Fruit fly (Drosophila melanogaster) whole organism, prepupa: Measurements from ENCODE around the gene CG14356.
A peak's percentile ranks its signal among the peaks of the same experiment; 100 is the strongest.

Experiments used
- CG10631 ChIP-seq: fragments of 200-800 bp; sonication (Bioruptor generic); optimal IDR thresholded peaks from 2 replicates; lab custom pipeline; 2016; ENCODE audit warnings: missing biosample characterization, missing genetic modification characterization
- CG10669 ChIP-seq: fragments of 200-800 bp; sonication (Bioruptor generic); optimal IDR thresholded peaks from 3 replicates; lab custom pipeline; 2018; ENCODE audit warnings: missing biosample characterization, mild to moderate bottlenecking, missing genetic modification characterization, moderate library complexity
- CG11762 ChIP-seq: fragments of 200-800 bp; sonication (Bioruptor generic); optimal IDR thresholded peaks from 3 replicates; lab custom pipeline; 2016; ENCODE audit warnings: missing biosample characterization, missing genetic modification characterization; ENCODE audit not compliant: insufficient read depth
- CG11902 ChIP-seq: fragments of 200-800 bp; sonication (Bioruptor generic); optimal IDR thresholded peaks from 3 replicates; lab custom pipeline; 2016; ENCODE audit warnings: missing biosample characterization, missing genetic modification characterization
- CG15336 ChIP-seq: fragments of 200-800 bp; sonication (Bioruptor generic); IDR thresholded peaks from 2 replicates; pipeline ENCODE4 v1.3.6; 2022; ENCODE audit warnings: missing biosample characterization, missing genetic modification characterization
- CG1621 ChIP-seq: fragments of 200-800 bp; sonication (Bioruptor generic); optimal IDR thresholded peaks from 3 replicates; lab custom pipeline; 2018; ENCODE audit warnings: missing biosample characterization, mild to moderate bottlenecking, missing genetic modification characterization
- CG16779 ChIP-seq: fragments of 200-800 bp; sonication (Bioruptor generic); optimal IDR thresholded peaks from 3 replicates; lab custom pipeline; 2017; ENCODE audit warnings: missing biosample characterization, mild to moderate bottlenecking, missing genetic modification characterization
- CG3032 ChIP-seq: fragments of 200-800 bp; optimal IDR thresholded peaks from 2 replicates; lab custom pipeline; 2019; ENCODE audit warnings: missing biosample characterization, mild to moderate bottlenecking, missing genetic modification characterization, moderate library complexity
- CG31627 ChIP-seq: fragments of 200-800 bp; sonication (Bioruptor generic); optimal IDR thresholded peaks from 3 replicates; lab custom pipeline; 2016; ENCODE audit warnings: missing biosample characterization, missing genetic modification characterization
- CG32006 ChIP-seq: fragments of 200-800 bp; sonication (Bioruptor generic); optimal IDR thresholded peaks from 3 replicates; lab custom pipeline; 2017; ENCODE audit warnings: missing biosample characterization, mild to moderate bottlenecking, missing genetic modification characterization
- CG34406 ChIP-seq: fragments of 200-800 bp; sonication (Bioruptor generic); optimal IDR thresholded peaks from 3 replicates; lab custom pipeline; 2016; ENCODE audit warnings: missing biosample characterization, missing genetic modification characterization
- CG3919 ChIP-seq: fragments of 200-800 bp; sonication (Bioruptor generic); optimal IDR thresholded peaks from 3 replicates; lab custom pipeline; 2016; ENCODE audit warnings: missing biosample characterization, missing genetic modification characterization
- CG4318 ChIP-seq: fragments of 200-800 bp; sonication (Bioruptor generic); optimal IDR thresholded peaks from 3 replicates; lab custom pipeline; 2017; ENCODE audit warnings: missing biosample characterization, mild to moderate bottlenecking, missing genetic modification characterization
- CG6163 ChIP-seq: fragments of 200-800 bp; sonication (Bioruptor generic); IDR thresholded peaks from 3 replicates; pipeline ENCODE4 v1.3.6; 2022; ENCODE audit warnings: missing biosample characterization, missing genetic modification characterization
- CG6276 ChIP-seq: fragments of 200-800 bp; sonication (Bioruptor generic); optimal IDR thresholded peaks from 2 replicates; lab custom pipeline; 2017; ENCODE audit warnings: missing biosample characterization, mild to moderate bottlenecking, missing genetic modification characterization
- CG6808 ChIP-seq: fragments of 200-800 bp; sonication (Bioruptor generic); optimal IDR thresholded peaks from 3 replicates; lab custom pipeline; 2017; ENCODE audit warnings: missing biosample characterization, missing genetic modification characterization, mild to moderate bottlenecking, moderate library complexity, missing genetic modification reagents
- CG6854 ChIP-seq: fragments of 200-800 bp; sonication (Bioruptor generic); optimal IDR thresholded peaks from 2 replicates; lab custom pipeline; 2017; ENCODE audit warnings: missing biosample characterization, mild to moderate bottlenecking, missing genetic modification characterization
- CG7368 ChIP-seq: fragments of 200-800 bp; sonication (Bioruptor generic); optimal IDR thresholded peaks from 3 replicates; lab custom pipeline; 2016; ENCODE audit warnings: missing biosample characterization, missing genetic modification characterization
- CG8319 ChIP-seq: fragments of 200-800 bp; sonication (Bioruptor generic); optimal IDR thresholded peaks from 3 replicates; lab custom pipeline; 2016; ENCODE audit warnings: missing biosample characterization, missing genetic modification characterization
- CG8632 ChIP-seq: fragments of 200-800 bp; sonication (Bioruptor generic); optimal IDR thresholded peaks from 3 replicates; lab custom pipeline; 2016; ENCODE audit warnings: missing biosample characterization, missing genetic modification characterization
- CG9139 ChIP-seq: fragments of 200-800 bp; sonication (Bioruptor generic); optimal IDR thresholded peaks from 3 replicates; lab custom pipeline; 2017; ENCODE audit warnings: missing biosample characterization, mild to moderate bottlenecking, missing genetic modification characterization
- Eip75B ChIP-seq: fragments of 200-800 bp; sonication (Bioruptor generic); optimal IDR thresholded peaks from 3 replicates; lab custom pipeline; 2016; ENCODE audit warnings: missing biosample characterization, missing genetic modification characterization
- Eip78C ChIP-seq: fragments of 200-800 bp; sonication (Bioruptor generic); peaks from one replicate; lab custom pipeline; 2016; ENCODE audit warnings: missing biosample characterization, missing genetic modification characterization
- Eip93F ChIP-seq: fragments of 200-800 bp; sonication (Bioruptor generic); optimal IDR thresholded peaks from 2 replicates; lab custom pipeline; 2016; ENCODE audit warnings: missing biosample characterization, mild to moderate bottlenecking, missing genetic modification characterization
- Ets96B ChIP-seq: fragments of 200-800 bp; optimal IDR thresholded peaks from 2 replicates; lab custom pipeline; 2019; ENCODE audit warnings: missing biosample characterization, mild to moderate bottlenecking, missing genetic modification characterization, moderate library complexity
- Gug ChIP-seq: fragments of 200-800 bp; sonication (Bioruptor generic); IDR thresholded peaks from 2 replicates; pipeline ENCODE4 v1.3.6; 2022; ENCODE audit warnings: missing biosample characterization, missing genetic modification characterization
- Hr4 ChIP-seq: fragments of 200-800 bp; sonication (Bioruptor generic); optimal IDR thresholded peaks from 3 replicates; lab custom pipeline; 2016; ENCODE audit warnings: missing biosample characterization, missing genetic modification characterization
- Lpt ChIP-seq: fragments of 200-800 bp; sonication (Bioruptor generic); optimal IDR thresholded peaks from 3 replicates; lab custom pipeline; 2016; ENCODE audit warnings: missing biosample characterization, missing genetic modification characterization
- OdsH ChIP-seq: fragments of 200-800 bp; sonication (Bioruptor generic); optimal IDR thresholded peaks from 3 replicates; lab custom pipeline; 2016; ENCODE audit warnings: missing biosample characterization, missing genetic modification characterization
- Sox102F ChIP-seq: fragments of 200-800 bp; sonication (Bioruptor generic); optimal IDR thresholded peaks from 2 replicates; lab custom pipeline; 2016; ENCODE audit warnings: missing biosample characterization, mild to moderate bottlenecking, missing genetic modification characterization
- achi ChIP-seq: fragments of 200-800 bp; sonication (Bioruptor generic); optimal IDR thresholded peaks from 3 replicates; lab custom pipeline; 2016; ENCODE audit warnings: missing biosample characterization, missing genetic modification characterization
- acj6 ChIP-seq: fragments of 200-800 bp; sonication (Bioruptor generic); optimal IDR thresholded peaks from 3 replicates; lab custom pipeline; 2016; ENCODE audit warnings: missing biosample characterization, missing genetic modification characterization
- cyc ChIP-seq: fragments of 200-800 bp; sonication (Bioruptor generic); optimal IDR thresholded peaks from 3 replicates; lab custom pipeline; 2016; ENCODE audit warnings: missing biosample characterization, missing genetic modification characterization
- dac ChIP-seq: fragments of 200-800 bp; sonication (Bioruptor generic); optimal IDR thresholded peaks from 2 replicates; lab custom pipeline; 2017; ENCODE audit warnings: missing biosample characterization, mild to moderate bottlenecking, missing genetic modification characterization
- dsx ChIP-seq: fragments of 200-800 bp; optimal IDR thresholded peaks from 3 replicates; lab custom pipeline; 2019; ENCODE audit warnings: missing biosample characterization, mild to moderate bottlenecking, missing genetic modification characterization, moderate library complexity; ENCODE audit not compliant: poor library complexity, severe bottlenecking
- esn ChIP-seq: fragments of 200-800 bp; sonication (Bioruptor generic); optimal IDR thresholded peaks from 2 replicates; lab custom pipeline; 2016; ENCODE audit warnings: missing biosample characterization, mild to moderate bottlenecking, missing genetic modification characterization, moderate library complexity
- lz ChIP-seq: fragments of 200-800 bp; sonication (Bioruptor generic); optimal IDR thresholded peaks from 3 replicates; lab custom pipeline; 2016; ENCODE audit warnings: missing biosample characterization, missing genetic modification characterization
- net ChIP-seq: fragments of 200-800 bp; sonication (Bioruptor generic); optimal IDR thresholded peaks from 3 replicates; lab custom pipeline; 2016; ENCODE audit warnings: missing biosample characterization, missing genetic modification characterization
- pdm3 ChIP-seq: fragments of 200-800 bp; sonication (Bioruptor generic); optimal IDR thresholded peaks from 3 replicates; lab custom pipeline; 2016; ENCODE audit warnings: missing biosample characterization, missing genetic modification characterization
- ss ChIP-seq, 2 experiments: fragments of 200-800 bp; sonication (Bioruptor generic); optimal IDR thresholded peaks; 2 replicates in 1 of 2; 3 replicates in 1 of 2; lab custom pipeline; 2017 to 2018; ENCODE audit warnings: mild to moderate bottlenecking in 2 of 2, missing biosample characterization in 2 of 2, missing genetic modification characterization in 2 of 2, moderate library complexity in 1 of 2
- svp ChIP-seq: fragments of 200-800 bp; sonication (Bioruptor generic); peaks from one replicate; lab custom pipeline; 2016; ENCODE audit warnings: missing biosample characterization, missing genetic modification characterization
- topi ChIP-seq: fragments of 200-800 bp; sonication (Bioruptor generic); optimal IDR thresholded peaks from 3 replicates; lab custom pipeline; 2016; ENCODE audit warnings: missing biosample characterization, missing genetic modification characterization
- vri ChIP-seq: fragments of 200-800 bp; sonication (Bioruptor generic); optimal IDR thresholded peaks from 3 replicates; lab custom pipeline; 2016; ENCODE audit warnings: missing biosample characterization, mild to moderate bottlenecking, missing genetic modification characterization

Gene CG14356

dm6 chr3R:14152550-14152949, 20.7 kb upstream of the CG14356 start, which contains the start of gene CG42500:
TSS of gene CG42500 (minus strand) at chr3R:14152650.
- TF ChIP-seq achi (GFP tag; lab: Kevin White, UChicago) (no peak), dsx (GFP tag; lab: Kevin White, UChicago) (no peak), Eip75B (GFP tag; lab: Kevin White, UChicago) (no peak), CG10631 (GFP tag; lab: Kevin White, UChicago) (no peak), Lpt (no peak), CG3032 (tag; lab: Kevin White, UChicago) (no peak), Sox102F (GFP tag; lab: Kevin White, UChicago) (no peak), CG6163 (GFP tag; lab: Robert Waterston, UW) (no peak), CG8632 (GFP tag; lab: Kevin White, UChicago) (no peak), CG31627 (GFP tag; lab: Kevin White, UChicago) (no peak), vri (no peak), esn (GFP tag; lab: Kevin White, UChicago) (no peak), CG7368 (GFP tag; lab: Kevin White, UChicago) (no peak), ss (GFP tag; optimal IDR thresholded peaks at IDR 0.05; lab: Kevin White, UChicago) (no peak)

- no peak for TF ChIP-seq Eip75B (GFP tag; lab: Kevin White, UChicago)
- no peak for TF ChIP-seq Gug (GFP tag; lab: Robert Waterston, UW)
- no peak for TF ChIP-seq dac (GFP tag; lab: Kevin White, UChicago)
- TF ChIP-seq cyc (GFP tag; lab: Kevin White, UChicago) = no peak
- no peak for TF ChIP-seq CG32006 (GFP tag; lab: Kevin White, UChicago)
- TF ChIP-seq ss (GFP tag; optimal IDR thresholded peaks at IDR 0.05; lab: Kevin White, UChicago) = no peak
- TF ChIP-seq CG16779 (tag; lab: Kevin White, UChicago) = no peak
- TF ChIP-seq CG6808 (GFP tag; lab: Kevin White, UChicago) = no peak
- no peak for TF ChIP-seq Lpt
Measured at dm6 chr3R:14151840-14152239, 20.0 kb upstream of the CG14356 start, which contains the start of gene CG14355. TSS of gene CG14355 (minus strand) at chr3R:14151940.

dm6 chr3R:14140912-14141311, 9.0 kb upstream of the CG14356 start:
- TF ChIP-seq CG7368 (GFP tag; lab: Kevin White, UChicago) (no peak), CG1621 (no peak), lz (GFP tag; lab: Kevin White, UChicago) (no peak), CG6276 (GFP tag; lab: Kevin White, UChicago) (no peak), CG11762 (no peak), CG34406 (GFP tag; lab: Kevin White, UChicago) (no peak), net (GFP tag; lab: Kevin White, UChicago) (no peak), svp (no peak), CG9139 (no peak), Hr4 (GFP tag; lab: Kevin White, UChicago) (no peak), CG8632 (GFP tag; lab: Kevin White, UChicago) (no peak)

- TF ChIP-seq net (GFP tag; lab: Kevin White, UChicago) = peak; percentile 82
- peak; percentile 57 for TF ChIP-seq CG6854
- TF ChIP-seq acj6 (GFP tag; lab: Kevin White, UChicago) = peak; percentile 92
- peak; percentile 88 for TF ChIP-seq CG7368 (GFP tag; lab: Kevin White, UChicago)
- TF ChIP-seq CG8319 (GFP tag; lab: Kevin White, UChicago) = peak; percentile 87
- peak; percentile 86 for TF ChIP-seq topi (GFP tag; lab: Kevin White, UChicago)
- TF ChIP-seq CG8632 (GFP tag; lab: Kevin White, UChicago) = peak; percentile 92
- no peak for TF ChIP-seq CG16779 (tag; lab: Kevin White, UChicago)
- TF ChIP-seq CG11762 = peak; percentile 87
- peak; percentile 87 for TF ChIP-seq CG6163 (GFP tag; lab: Robert Waterston, UW)
- TF ChIP-seq Ets96B (tag; lab: Kevin White, UChicago) = peak; percentile 88
- TF ChIP-seq CG10669 = peak; percentile 87
- peak; percentile 93 for TF ChIP-seq OdsH (GFP tag; lab: Kevin White, UChicago)
- TF ChIP-seq Eip75B (GFP tag; lab: Kevin White, UChicago) = peak; percentile 78
- peak; percentile 96 for TF ChIP-seq Eip78C (GFP tag; lab: Kevin White, UChicago)
- peak; percentile 82 for TF ChIP-seq dsx (GFP tag; lab: Kevin White, UChicago)
- no peak for TF ChIP-seq CG9139
- peak; percentile 92 for TF ChIP-seq CG3919 (GFP tag; lab: Kevin White, UChicago)
- TF ChIP-seq CG11902 (GFP tag; lab: Kevin White, UChicago) = peak; percentile 88
- peak; percentile 86 for TF ChIP-seq CG15336 (GFP tag; lab: Robert Waterston, UW)
- TF ChIP-seq CG6808 (GFP tag; lab: Kevin White, UChicago) = no peak
- peak; percentile 80 for TF ChIP-seq CG4318 (GFP tag; lab: Kevin White, UChicago)
- TF ChIP-seq CG10631 (GFP tag; lab: Kevin White, UChicago) = peak; percentile 96
- peak; percentile 84 for TF ChIP-seq pdm3
- peak; percentile 33 for TF ChIP-seq Eip93F (GFP tag; lab: Kevin White, UChicago)
- TF ChIP-seq svp = peak; percentile 88
Measured at dm6 chr3R:14125479-14126121, 6.3 kb downstream of the CG14356 start, which contains the start of the genes 140up and Polr2B. TSS of gene 140up (minus strand) at chr3R:14125548. TSS of gene Polr2B (plus strand) at chr3R:14125791.
